Worm (Caenorhabditis elegans) whole organism, L4/young adult: ENCODE measurements around the gene cutl-12.

Source experiments
- W03F9.2 ChIP-seq: fragments of 150-350 bp; optimal IDR thresholded peaks from 2 replicates; lab custom pipeline; 2014; ENCODE audit warnings: missing biosample characterization, missing genetic modification characterization
- him-1 ChIP-seq: sonication (generic microtip); optimal IDR thresholded peaks from 2 replicates; lab custom pipeline; 2016; ENCODE audit warnings: missing genotype, missing genetic modification reagents, missing genetic modification characterization, missing compliant biosample characterization

- TF ChIP-seq him-1 (tag; lab: Kevin White, UChicago) (no peak), W03F9.2 (tag; lab: Kevin White, UChicago) (no peak)
These were observed 45.5 kb upstream of the cutl-12 start for ce11 chrII:8679799-8680198.
